Worm (Caenorhabditis elegans) whole organism, L4/young adult: ENCODE results near the gene E01G4.3.

ENCODE experiments used
- W03F9.2 ChIP-seq: fragments of 150-350 bp; optimal IDR thresholded peaks from 2 replicates; lab custom pipeline; 2014; ENCODE audit warnings: missing biosample characterization, missing genetic modification characterization
- dao-5 ChIP-seq: sonication (generic microtip); optimal IDR thresholded peaks from 2 replicates; lab custom pipeline; 2016; ENCODE audit warnings: missing genotype, missing genetic modification characterization, moderate library complexity, missing compliant biosample characterization

DNA sequence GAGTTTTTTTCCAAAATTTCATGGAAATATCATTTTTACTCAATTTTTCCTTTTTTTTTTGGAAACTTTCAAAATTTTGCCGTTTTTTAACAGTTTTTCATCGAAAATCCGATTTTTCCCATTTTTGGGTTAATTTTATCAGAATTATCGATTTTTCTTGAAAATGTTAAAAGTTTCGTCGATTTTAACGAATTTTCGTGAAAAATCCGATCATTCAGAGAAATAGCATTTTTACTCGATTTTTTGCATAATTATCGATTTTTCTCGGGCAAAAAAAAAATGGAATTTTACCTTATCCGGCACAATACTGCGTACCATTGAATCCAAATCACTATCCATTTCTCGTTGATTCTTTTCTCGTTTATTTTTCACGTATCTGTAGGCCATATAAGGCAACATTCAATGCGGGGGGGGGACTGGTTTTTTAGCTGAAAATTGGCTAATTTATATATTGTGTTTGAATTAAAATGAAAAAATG lies 22.2 kb downstream of the E01G4.3 start, which contains the start of gene tbc-14:
- TF ChIP-seq dao-5 (no peak), W03F9.2 (tag; lab: Kevin White, UChicago) (no peak)
